Fruit fly (Drosophila melanogaster) whole organism, embryonic: ENCODE data around the gene SLC5A11.

Experiments used
- Atf-2 ChIP-seq: fragments of 200-800 bp; sonication (Bioruptor generic); optimal IDR thresholded peaks from 2 replicates; lab custom pipeline; 2016; ENCODE audit warnings: missing biosample characterization, missing genetic modification characterization
- Blimp-1 ChIP-seq: fragments of 200-800 bp; sonication (Bioruptor generic); optimal IDR thresholded peaks from 3 replicates; lab custom pipeline; 2018; ENCODE audit warnings: missing biosample characterization, missing genetic modification characterization, mild to moderate bottlenecking, moderate library complexity, missing genetic modification reagents
- CG13894 ChIP-seq: fragments of 200-800 bp; sonication (Bioruptor generic); optimal IDR thresholded peaks from 3 replicates; lab custom pipeline; 2018; ENCODE audit warnings: missing biosample characterization, mild to moderate bottlenecking, missing genetic modification characterization, moderate library complexity
- CG14441 ChIP-seq: fragments of 200-800 bp; sonication (Bioruptor generic); IDR thresholded peaks from 2 replicates; pipeline ENCODE4 v1.3.6; 2022; ENCODE audit warnings: missing biosample characterization, missing genetic modification characterization
- CG14710 ChIP-seq: fragments of 200-800 bp; sonication (Bioruptor generic); optimal IDR thresholded peaks from 3 replicates; lab custom pipeline; 2019; ENCODE audit warnings: missing biosample characterization, mild to moderate bottlenecking, missing genetic modification characterization, moderate library complexity
- CG14860 ChIP-seq: fragments of 200-800 bp; sonication (Bioruptor generic); IDR thresholded peaks from 3 replicates; pipeline ENCODE4 v1.3.6; 2022; ENCODE audit warnings: missing biosample characterization, missing genetic modification characterization; ENCODE audit not compliant: partially characterized antibody
- CG15269 ChIP-seq: fragments of 200-800 bp; sonication (Bioruptor generic); optimal IDR thresholded peaks from 2 replicates; lab custom pipeline; 2018; ENCODE audit warnings: missing biosample characterization, mild to moderate bottlenecking, missing genetic modification characterization, moderate library complexity
- CG1529 ChIP-seq: fragments of 200-800 bp; sonication (Bioruptor generic); optimal IDR thresholded peaks from 3 replicates; lab custom pipeline; 2018; ENCODE audit warnings: missing biosample characterization, missing genetic modification characterization
- CG17186 ChIP-seq: fragments of 200-800 bp; sonication (Bioruptor generic); optimal IDR thresholded peaks from 3 replicates; lab custom pipeline; 2017; ENCODE audit warnings: missing biosample characterization, missing genetic modification reagents, missing genetic modification characterization
- CG17802 ChIP-seq: fragments of 200-800 bp; sonication (Bioruptor generic); optimal IDR thresholded peaks from 2 replicates; lab custom pipeline; 2018; ENCODE audit warnings: missing biosample characterization, mild to moderate bottlenecking, missing genetic modification characterization, moderate library complexity
- CG1792 ChIP-seq: fragments of 200-800 bp; sonication (Bioruptor generic); optimal IDR thresholded peaks from 2 replicates; lab custom pipeline; 2016; ENCODE audit warnings: missing biosample characterization, missing genetic modification characterization
- CG30403 ChIP-seq: fragments of 200-800 bp; sonication (Bioruptor generic); optimal IDR thresholded peaks from 3 replicates; lab custom pipeline; 2016; ENCODE audit warnings: missing biosample characterization, missing genetic modification characterization
- CG3726 ChIP-seq: fragments of 200-800 bp; sonication (Bioruptor generic); IDR thresholded peaks from 3 replicates; pipeline ENCODE4, ENCODE4 v1.3.6; 2022; ENCODE audit warnings: missing biosample characterization, missing genetic modification characterization
- CG4854 ChIP-seq: fragments of 200-800 bp; sonication (Bioruptor generic); optimal IDR thresholded peaks from 2 replicates; lab custom pipeline; 2016; ENCODE audit warnings: missing biosample characterization, missing genetic modification characterization, inconsistent platforms
- CG5953 ChIP-seq: fragments of 200-800 bp; sonication (Bioruptor generic); IDR thresholded peaks from 2 replicates; pipeline ENCODE4 v1.3.6; 2022; ENCODE audit warnings: missing biosample characterization, missing genetic modification characterization
- CG6254 ChIP-seq: fragments of 200-800 bp; sonication (Bioruptor generic); optimal IDR thresholded peaks from 3 replicates; lab custom pipeline; 2017; ENCODE audit warnings: mild to moderate bottlenecking, missing biosample characterization, missing genetic modification reagents, missing genetic modification characterization
- CG6689 ChIP-seq: fragments of 200-800 bp; sonication (Bioruptor generic); IDR thresholded peaks from 2 replicates; pipeline ENCODE4 v1.3.6; 2022; ENCODE audit warnings: missing biosample characterization, missing genetic modification characterization
- CG7928 ChIP-seq: fragments of 200-800 bp; sonication (Bioruptor generic); optimal IDR thresholded peaks from 2 replicates; lab custom pipeline; 2017; ENCODE audit warnings: missing biosample characterization, mild to moderate bottlenecking, missing genetic modification characterization
- CG8944 ChIP-seq: fragments of 200-800 bp; sonication (Bioruptor generic); optimal IDR thresholded peaks from 3 replicates; lab custom pipeline; 2016; ENCODE audit warnings: missing biosample characterization, missing genetic modification characterization
- Dll ChIP-seq: fragments of 200-800 bp; sonication (Bioruptor generic); IDR thresholded peaks from 4 replicates; pipeline ENCODE4 v1.3.6; 2022; ENCODE audit warnings: missing biosample characterization, missing genetic modification characterization; ENCODE audit not compliant: partially characterized antibody
- Gsc ChIP-seq: fragments of 200-800 bp; sonication (Bioruptor generic); IDR thresholded peaks from 2 replicates; pipeline ENCODE4 v1.3.6; 2022; ENCODE audit warnings: missing biosample characterization, missing genetic modification characterization
- Hey ChIP-seq: fragments of 200-800 bp; sonication (Bioruptor generic); optimal IDR thresholded peaks from 3 replicates; lab custom pipeline; 2018; ENCODE audit warnings: missing biosample characterization, mild to moderate bottlenecking, missing genetic modification characterization
- HmgD ChIP-seq: fragments of 200-800 bp; sonication (Bioruptor generic); optimal IDR thresholded peaks from 3 replicates; lab custom pipeline; 2016; ENCODE audit warnings: missing biosample characterization, missing genetic modification characterization
- Hmx ChIP-seq: fragments of 200-800 bp; sonication (Bioruptor generic); optimal IDR thresholded peaks from 2 replicates; lab custom pipeline; 2016; ENCODE audit warnings: missing biosample characterization, missing genetic modification characterization
- MBD-R2 ChIP-seq: fragments of 200-800 bp; sonication (Bioruptor generic); IDR thresholded peaks from 2 replicates; pipeline ENCODE4 v1.3.6; 2022; ENCODE audit warnings: missing biosample characterization, missing genetic modification characterization
- NC2β ChIP-seq: fragments of 200-800 bp; sonication (Bioruptor generic); optimal IDR thresholded peaks from 2 replicates; lab custom pipeline; 2016; ENCODE audit warnings: missing biosample characterization, missing genetic modification characterization
- Nf-YB ChIP-seq: fragments of 200-800 bp; sonication (Bioruptor generic); optimal IDR thresholded peaks from 3 replicates; lab custom pipeline; 2019; ENCODE audit warnings: missing biosample characterization, mild to moderate bottlenecking, missing genetic modification characterization, moderate library complexity
- Nf-YC ChIP-seq: fragments of 200-800 bp; optimal IDR thresholded peaks from 3 replicates; lab custom pipeline; 2019; ENCODE audit warnings: missing biosample characterization, mild to moderate bottlenecking, missing genetic modification characterization, moderate library complexity
- Poxn ChIP-seq: fragments of 200-800 bp; sonication (Bioruptor generic); IDR thresholded peaks from 2 replicates; pipeline ENCODE4 v1.3.6; 2022; ENCODE audit warnings: missing biosample characterization, missing genetic modification characterization
- Rx ChIP-seq: fragments of 200-800 bp; sonication (Bioruptor generic); IDR thresholded peaks from 2 replicates; pipeline ENCODE4 v1.3.6; 2022; ENCODE audit warnings: missing biosample characterization, missing genetic modification characterization
- Sox100B ChIP-seq: fragments of 200-800 bp; sonication (Bioruptor generic); optimal IDR thresholded peaks from 3 replicates; lab custom pipeline; 2018; ENCODE audit warnings: missing biosample characterization, mild to moderate bottlenecking, missing genetic modification characterization
- bab2 ChIP-seq: fragments of 200-800 bp; sonication (Bioruptor generic); optimal IDR thresholded peaks from 2 replicates; lab custom pipeline; 2016; ENCODE audit warnings: missing biosample characterization, missing genetic modification characterization
- ci ChIP-seq: fragments of 200-800 bp; sonication (Bioruptor generic); IDR thresholded peaks from 3 replicates; pipeline ENCODE4 v1.3.6; 2022; ENCODE audit warnings: missing biosample characterization, missing genetic modification characterization
- fd96Cb ChIP-seq: fragments of 200-800 bp; sonication (Bioruptor generic); optimal IDR thresholded peaks from 2 replicates; lab custom pipeline; 2018; ENCODE audit warnings: missing biosample characterization, mild to moderate bottlenecking, missing genetic modification characterization, moderate library complexity
- gcm ChIP-seq: fragments of 200-800 bp; sonication (Bioruptor generic); optimal IDR thresholded peaks from 2 replicates; lab custom pipeline; 2019; ENCODE audit warnings: missing biosample characterization, mild to moderate bottlenecking, missing genetic modification characterization, moderate library complexity
- gt ChIP-seq: fragments of 200-800 bp; sonication (Bioruptor generic); IDR thresholded peaks from 2 replicates; pipeline ENCODE4 v1.3.6; 2022; ENCODE audit warnings: missing biosample characterization, missing genetic modification characterization
- insv ChIP-seq, 2 experiments: fragments of 200-800 bp; sonication (Bioruptor generic); optimal IDR thresholded peaks; 3 replicates each; lab custom pipeline; 2016 to 2018; ENCODE audit warnings: missing biosample characterization in 2 of 2, missing genetic modification characterization in 2 of 2
- klu ChIP-seq: fragments of 200-800 bp; sonication (Bioruptor generic); IDR thresholded peaks from 2 replicates; pipeline ENCODE4 v1.3.6; 2022; ENCODE audit warnings: missing biosample characterization, missing genetic modification characterization
- lilli ChIP-seq: fragments of 200-800 bp; sonication (Bioruptor generic); optimal IDR thresholded peaks from 3 replicates; lab custom pipeline; 2016; ENCODE audit warnings: missing biosample characterization, missing genetic modification characterization
- lmd ChIP-seq: fragments of 200-800 bp; sonication (Bioruptor generic); IDR thresholded peaks from 2 replicates; pipeline ENCODE4 v1.3.6; 2022; ENCODE audit warnings: missing biosample characterization, missing genetic modification characterization
- lola ChIP-seq, 3 experiments: fragments of >200 bp in 2 of 3; fragments of 200-800 bp in 1 of 3; sonication (Bioruptor generic) in 1 of 3; optimal IDR thresholded peaks; 2 replicates each; lab custom pipeline; 2017 to 2019; ENCODE audit warnings: missing biosample characterization in 3 of 3, missing genetic modification characterization in 3 of 3, mild to moderate bottlenecking in 1 of 3, moderate library complexity in 1 of 3
- phol ChIP-seq: fragments of 200-800 bp; sonication (Bioruptor generic); optimal IDR thresholded peaks from 3 replicates; lab custom pipeline; 2018; ENCODE audit warnings: missing biosample characterization, mild to moderate bottlenecking, missing genetic modification characterization, moderate library complexity
- salm ChIP-seq: fragments of 200-800 bp; sonication (Bioruptor generic); optimal IDR thresholded peaks from 2 replicates; lab custom pipeline; 2018; ENCODE audit warnings: missing biosample characterization, mild to moderate bottlenecking, missing genetic modification characterization
- sc ChIP-seq, 3 experiments: fragments of >200 bp in 2 of 3; fragments of 200-800 bp in 1 of 3; sonication (Bioruptor generic) in 1 of 3; optimal IDR thresholded peaks; 2 replicates in 2 of 3; 3 replicates in 1 of 3; lab custom pipeline; 2017; ENCODE audit warnings: mild to moderate bottlenecking in 1 of 3, missing biosample characterization in 1 of 3, missing genetic modification characterization in 1 of 3, missing genetic modification reagents in 1 of 3
- sd ChIP-seq: fragments of 200-800 bp; sonication (Bioruptor generic); optimal IDR thresholded peaks from 3 replicates; lab custom pipeline; 2018; ENCODE audit warnings: missing biosample characterization, mild to moderate bottlenecking, missing genetic modification characterization, moderate library complexity
- sob ChIP-seq: fragments of 200-800 bp; sonication (Bioruptor generic); IDR thresholded peaks from 2 replicates; pipeline ENCODE4 v1.3.6; 2022; ENCODE audit warnings: missing biosample characterization, missing genetic modification characterization
- ssp ChIP-seq: fragments of 200-800 bp; sonication (Bioruptor generic); IDR thresholded peaks from 2 replicates; pipeline ENCODE4 v1.3.6; 2022; ENCODE audit warnings: missing biosample characterization, missing genetic modification characterization
- sug ChIP-seq: fragments of 200-800 bp; optimal IDR thresholded peaks from 2 replicates; lab custom pipeline; 2019; ENCODE audit warnings: missing biosample characterization, mild to moderate bottlenecking, missing genetic modification characterization, moderate library complexity
- zf30C ChIP-seq: fragments of 200-800 bp; sonication (Bioruptor generic); optimal IDR thresholded peaks from 3 replicates; lab custom pipeline; 2018; ENCODE audit warnings: missing biosample characterization, mild to moderate bottlenecking, missing genetic modification characterization

SLC5A11 gene

DNA sequence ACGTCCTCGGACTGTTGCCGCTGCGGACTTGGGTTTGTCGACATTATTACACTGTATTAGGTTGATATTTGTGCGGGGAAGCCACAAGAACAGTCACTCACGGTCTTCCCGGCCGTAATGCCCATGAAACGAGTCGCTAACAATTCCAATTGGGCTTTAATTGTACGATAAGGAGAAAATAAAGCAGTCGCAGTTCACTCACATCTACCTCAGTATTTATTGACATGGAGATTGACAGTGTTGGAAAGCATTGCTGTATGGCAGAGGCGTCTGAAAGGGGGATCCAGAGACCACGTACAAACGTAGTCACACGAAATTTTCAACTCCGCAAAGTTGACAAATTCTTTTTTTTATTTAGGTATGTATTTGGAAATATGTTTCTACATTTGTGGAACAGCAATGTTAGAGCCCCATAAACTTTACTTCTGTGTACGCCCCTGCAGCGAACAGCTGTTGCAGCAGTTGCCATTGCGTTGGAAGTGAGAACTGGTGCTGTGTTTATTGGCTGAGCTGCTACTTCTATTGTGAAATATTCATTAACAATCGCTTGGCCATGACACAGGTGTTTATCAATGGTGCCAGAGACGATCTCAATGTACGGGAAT, 7.8 kb upstream of the SLC5A11 start, which contains the start of the genes CG8372 and CG8360 (continued):
- TF ChIP-seq CG14710 (tag; lab: Kevin White, UChicago): peak; percentile 97
- TF ChIP-seq bab2 (GFP tag; lab: Kevin White, UChicago): peak; percentile 99
- TF ChIP-seq CG1792 (GFP tag; lab: Kevin White, UChicago): peak; percentile 98
- peak; percentile 99 for TF ChIP-seq Rx (GFP tag; lab: Robert Waterston, UW)
- peak; percentile 99 for TF ChIP-seq CG6689
- peak; percentile 99 for TF ChIP-seq CG15269 (tag; lab: Kevin White, UChicago)
- peak; percentile 93 for TF ChIP-seq Hey (tag; lab: Kevin White, UChicago)
- peak; percentile 97 for TF ChIP-seq Blimp-1 (GFP tag; lab: Kevin White, UChicago)
- TF ChIP-seq sd (tag; lab: Kevin White, UChicago): peak; percentile 94
- TF ChIP-seq lola (GFP tag; optimal IDR thresholded peaks at IDR 0.05; lab: Kevin White, UChicago): peak in 1 of 3 experiments; percentile 98
- peak; percentile 98 for TF ChIP-seq klu (GFP tag; lab: Robert Waterston, UW)
- TF ChIP-seq gcm (GFP tag; lab: Kevin White, UChicago): peak; percentile 98
- peak; percentile 98 for TF ChIP-seq NC2β (GFP tag; lab: Kevin White, UChicago)
- TF ChIP-seq CG14860 (GFP tag; lab: Robert Waterston, UW): no peak
- peak; percentile 99 for TF ChIP-seq CG8944 (GFP tag; lab: Kevin White, UChicago)
- TF ChIP-seq CG4854 (GFP tag; lab: Kevin White, UChicago): peak; percentile 98
- peak; percentile 99 for TF ChIP-seq lmd (GFP tag; lab: Robert Waterston, UW)
- peak; percentile 98 for TF ChIP-seq fd96Cb (tag; lab: Kevin White, UChicago)
- TF ChIP-seq HmgD: peak; percentile 99
- TF ChIP-seq CG1529: peak; percentile 98
- peak; percentile 92 for TF ChIP-seq CG17802 (tag; lab: Kevin White, UChicago)
- peak; percentile 97 for TF ChIP-seq Gsc (GFP tag; lab: Robert Waterston, UW)
- TF ChIP-seq CG3726 (GFP tag; lab: Robert Waterston, UW): peak; percentile 98
- TF ChIP-seq zf30C (GFP tag; lab: Kevin White, UChicago): peak; percentile 37
- peak; percentile 94 for TF ChIP-seq ssp (GFP tag; lab: Robert Waterston, UW)
- peak; percentile 74 for TF ChIP-seq Dll (GFP tag; lab: Robert Waterston, UW)
- TF ChIP-seq Atf-2 (GFP tag; lab: Kevin White, UChicago): peak; percentile 99
- peak; percentile 97 for TF ChIP-seq Hmx (GFP tag; lab: Kevin White, UChicago)
- peak; percentile 97 for TF ChIP-seq sug (tag; lab: Kevin White, UChicago)
- TF ChIP-seq CG17186 (GFP tag; lab: Kevin White, UChicago): peak; percentile 95
- peak; percentile 99 for TF ChIP-seq phol (tag; lab: Kevin White, UChicago)
- peak; percentile 97 for TF ChIP-seq gt (GFP tag; lab: Robert Waterston, UW)
- peak; percentile 96 for TF ChIP-seq CG6254 (GFP tag; lab: Kevin White, UChicago)
- TF ChIP-seq CG14441 (GFP tag; lab: Robert Waterston, UW): peak; percentile 99
- TF ChIP-seq Sox100B (GFP tag; lab: Kevin White, UChicago): peak; percentile 96
- TF ChIP-seq CG30403 (GFP tag; lab: Kevin White, UChicago): peak; percentile 99
- peak; percentile 100 for TF ChIP-seq lilli
- peak; percentile 92 for TF ChIP-seq Nf-YC (tag; lab: Kevin White, UChicago)
- TF ChIP-seq CG13894: peak; percentile 96
- peak; percentile 61 to 77 for TF ChIP-seq insv (GFP tag; optimal IDR thresholded peaks at IDR 0.05; lab: Kevin White, UChicago)
- TF ChIP-seq MBD-R2 (GFP tag; lab: Robert Waterston, UW): peak; percentile 100
- TF ChIP-seq Poxn: peak; percentile 91
- peak; percentile 88 for TF ChIP-seq Nf-YB
- peak; percentile 94 for TF ChIP-seq salm (tag; lab: Kevin White, UChicago)
- peak; percentile 99 for TF ChIP-seq ci (GFP tag; lab: Robert Waterston, UW)
- peak; percentile 83 for TF ChIP-seq CG7928
- no peak for TF ChIP-seq sc (optimal IDR thresholded peaks at IDR 0.05; lab: Kevin White, UChicago)
- TF ChIP-seq sc (GFP tag; optimal IDR thresholded peaks at IDR 0.05; lab: Kevin White, UChicago): peak; percentile 96
- TF ChIP-seq CG5953: peak; percentile 98
- TF ChIP-seq sob (GFP tag; lab: Robert Waterston, UW): peak; percentile 99
